Worm (Caenorhabditis elegans): ENCODE data around the gene K08H2.4.

The K08H2.4 gene

DNA sequence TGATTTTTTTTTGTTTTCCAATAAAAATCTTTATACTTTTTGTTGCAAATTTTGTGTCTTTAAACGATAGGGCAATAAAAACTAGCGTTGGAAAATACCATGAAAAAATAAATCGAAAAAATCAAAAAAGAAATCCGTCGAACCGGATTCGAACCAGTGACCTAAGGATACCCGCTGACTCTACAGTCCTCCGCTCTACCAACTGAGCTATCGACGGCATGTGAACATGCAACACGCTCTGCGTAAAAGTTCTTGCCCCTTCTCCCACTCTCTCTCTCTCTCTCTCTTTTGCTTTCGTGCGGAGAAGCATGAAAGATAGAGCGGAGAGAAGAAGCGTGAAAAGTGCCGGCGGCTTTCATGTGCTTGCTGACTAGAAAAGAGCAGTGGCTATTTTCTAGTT, 26.3 kb downstream of the K08H2.4 start (continued):
- TF ChIP-seq lsy-2 (tag; optimal IDR thresholded peaks at IDR 0.05) (peak in 1 of 2 experiments; percentile 36), ama-1 (optimal IDR thresholded peaks at IDR 0.05) (no peak), mab-5 (tag; optimal IDR thresholded peaks at IDR 0.05) (no peak), ceh-16 (tag; optimal IDR thresholded peaks at IDR 0.05) (peak; percentile 31), Y55F3AM.14 (GFP tag; optimal IDR thresholded peaks at IDR 0.05) (peak; percentile 23), nhr-21 (tag; optimal IDR thresholded peaks at IDR 0.05) (peak; percentile 42), unc-62 (GFP tag; optimal IDR thresholded peaks at IDR 0.05) (no peak), mbf-1 (tag; optimal IDR thresholded peaks at IDR 0.05) (no peak), gmeb-1 (tag; optimal IDR thresholded peaks at IDR 0.05) (peak; percentile 19), nhr-77 (tag; optimal IDR thresholded peaks at IDR 0.05) (no peak), ceh-82 (tag; optimal IDR thresholded peaks at IDR 0.05) (no peak), sem-4 (tag; optimal IDR thresholded peaks at IDR 0.05) (peak; percentile 16), lin-13 (GFP tag; optimal IDR thresholded peaks at IDR 0.05) (no peak), ztf-1 (GFP tag; conservative IDR thresholded peaks at IDR 0.05) (no peak), ztf-4 (tag; optimal IDR thresholded peaks at IDR 0.05) (peak; percentile 35), mdl-1 (tag; optimal IDR thresholded peaks at IDR 0.05) (no peak), nhr-237 (tag; optimal IDR thresholded peaks at IDR 0.05) (no peak), crh-2 (tag; optimal IDR thresholded peaks at IDR 0.05) (peak; percentile 36), nhr-10 (tag; optimal IDR thresholded peaks at IDR 0.05) (no peak)

ce11 chrX:13267230-13267629, 28.9 kb downstream of the K08H2.4 start, which contains the start of gene cyp-14A1:
Gene cyp-14A1, minus strand, starts transcription at chrX:13267355.
- TF ChIP-seq F13H6.1 (tag; optimal IDR thresholded peaks at IDR 0.05), result no peak
- peak; percentile 74 for TF ChIP-seq nhr-129 (tag; optimal IDR thresholded peaks at IDR 0.05)
- no peak for TF ChIP-seq mbf-1 (tag; optimal IDR thresholded peaks at IDR 0.05)
- no peak for TF ChIP-seq mdl-1 (tag; optimal IDR thresholded peaks at IDR 0.05)
- no peak for TF ChIP-seq ZK546.5 (tag; optimal IDR thresholded peaks at IDR 0.05)
- TF ChIP-seq nhr-10 (tag; optimal IDR thresholded peaks at IDR 0.05), result no peak

ce11 chrX:13269586-13269985, 31.3 kb downstream of the K08H2.4 start, which contains the start of gene cyp-14A2:
Gene cyp-14A2, minus strand, starts transcription at chrX:13269686.
- TF ChIP-seq nhr-237 (tag; optimal IDR thresholded peaks at IDR 0.05), result no peak
- TF ChIP-seq C34F6.9 (tag; optimal IDR thresholded peaks at IDR 0.05), result no peak
- no peak for TF ChIP-seq nhr-6 (tag; optimal IDR thresholded peaks at IDR 0.05)
- no peak for TF ChIP-seq ama-1 (optimal IDR thresholded peaks at IDR 0.05)
- no peak for TF ChIP-seq nhr-25 (tag; optimal IDR thresholded peaks at IDR 0.05)
- no peak for TF ChIP-seq nhr-21 (tag; optimal IDR thresholded peaks at IDR 0.05)
- no peak for TF ChIP-seq lin-39 (tag; optimal IDR thresholded peaks at IDR 0.05)
- TF ChIP-seq zag-1 (tag; optimal IDR thresholded peaks at IDR 0.05), result no peak
- TF ChIP-seq sma-3 (GFP tag; optimal IDR thresholded peaks at IDR 0.05), result no peak
- no peak for TF ChIP-seq Y55F3AM.14 (GFP tag; optimal IDR thresholded peaks at IDR 0.05)
- TF ChIP-seq skn-1 (tag; optimal IDR thresholded peaks at IDR 0.05), result no peak
- no peak for TF ChIP-seq R02D3.7 (tag; optimal IDR thresholded peaks at IDR 0.05)
- TF ChIP-seq lsy-2 (tag; optimal IDR thresholded peaks at IDR 0.05), result no peak
- TF ChIP-seq ztf-1 (GFP tag; conservative IDR thresholded peaks at IDR 0.05), result no peak
- no peak for TF ChIP-seq mbf-1 (tag; optimal IDR thresholded peaks at IDR 0.05)
- TF ChIP-seq lin-11 (tag; optimal IDR thresholded peaks at IDR 0.05), result no peak
- TF ChIP-seq mdl-1 (tag; optimal IDR thresholded peaks at IDR 0.05), result no peak

DNA sequence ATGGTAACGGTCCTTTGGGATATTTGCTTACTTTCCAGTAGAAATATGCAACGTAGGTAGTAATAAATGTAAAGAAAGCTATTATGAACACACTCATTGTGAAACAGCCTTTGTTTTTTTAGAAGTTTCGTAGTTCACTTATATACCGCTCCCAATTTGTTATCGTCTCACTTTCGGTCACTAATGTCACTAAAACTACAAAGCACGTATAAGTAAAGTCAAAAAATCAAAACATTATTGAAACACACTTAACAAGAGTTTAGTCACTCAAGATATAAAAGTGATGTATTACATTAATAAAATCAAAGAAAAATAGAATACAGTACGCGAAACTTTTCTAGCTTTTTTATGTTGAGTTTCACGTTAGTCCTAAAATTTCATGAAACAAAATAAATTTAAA, 35.8 kb downstream of the K08H2.4 start, which contains the start of gene cyp-14A3:
TSS of gene cyp-14A3 (minus strand) at position 101 of the 400 bp plus-strand sequence.
- TF ChIP-seq nhr-129 (tag; optimal IDR thresholded peaks at IDR 0.05) (no peak), gmeb-1 (tag; optimal IDR thresholded peaks at IDR 0.05) (no peak), ama-1 (optimal IDR thresholded peaks at IDR 0.05) (no peak), elt-3 (tag; optimal IDR thresholded peaks at IDR 0.05) (no peak), ztf-4 (tag; optimal IDR thresholded peaks at IDR 0.05) (no peak), fos-1 (tag; optimal IDR thresholded peaks at IDR 0.05) (no peak), ceh-16 (tag; optimal IDR thresholded peaks at IDR 0.05) (no peak), mdl-1 (tag; optimal IDR thresholded peaks at IDR 0.05) (no peak), nhr-10 (tag; optimal IDR thresholded peaks at IDR 0.05) (no peak), nhr-21 (tag; optimal IDR thresholded peaks at IDR 0.05) (no peak), elt-1 (tag; optimal IDR thresholded peaks at IDR 0.05) (no peak), ZK546.5 (tag; optimal IDR thresholded peaks at IDR 0.05) (no peak), dmd-4 (tag; optimal IDR thresholded peaks at IDR 0.05) (no peak)

ce11 chrX:13278876-13279275, 40.6 kb downstream of the K08H2.4 start, which contains the start of gene phf-33:
Gene phf-33, minus strand, starts transcription at chrX:13278976.
- TF ChIP-seq ztf-4 (tag; optimal IDR thresholded peaks at IDR 0.05), result no peak
